Fruit fly (Drosophila melanogaster) whole organism, embryonic: Measurements from ENCODE around the gene CG5776.

Experiments
- CG10267 ChIP-seq: fragments of 200-800 bp; sonication (Bioruptor generic); optimal IDR thresholded peaks from 2 replicates; lab custom pipeline; 2018; ENCODE audit warnings: missing biosample characterization, mild to moderate bottlenecking, missing genetic modification characterization, moderate library complexity
- CG10366 ChIP-seq: fragments of 200-800 bp; sonication (Bioruptor generic); IDR thresholded peaks from 2 replicates; pipeline ENCODE4 v1.3.6; 2022; ENCODE audit warnings: missing biosample characterization, missing genetic modification characterization
- CG13894 ChIP-seq: fragments of 200-800 bp; sonication (Bioruptor generic); optimal IDR thresholded peaks from 3 replicates; lab custom pipeline; 2018; ENCODE audit warnings: missing biosample characterization, mild to moderate bottlenecking, missing genetic modification characterization, moderate library complexity
- CG14441 ChIP-seq: fragments of 200-800 bp; sonication (Bioruptor generic); IDR thresholded peaks from 2 replicates; pipeline ENCODE4 v1.3.6; 2022; ENCODE audit warnings: missing biosample characterization, missing genetic modification characterization
- CG15073 ChIP-seq: fragments of 200-800 bp; sonication (Bioruptor generic); optimal IDR thresholded peaks from 2 replicates; lab custom pipeline; 2016; ENCODE audit warnings: missing biosample characterization, missing genetic modification characterization
- CG16779 ChIP-seq: fragments of 200-800 bp; sonication (Bioruptor generic); IDR thresholded peaks from 2 replicates; pipeline ENCODE4 v1.3.6; 2022; ENCODE audit warnings: missing biosample characterization, missing genetic modification characterization
- CG2120 ChIP-seq: fragments of 200-800 bp; sonication (Bioruptor generic); optimal IDR thresholded peaks from 3 replicates; lab custom pipeline; 2016; ENCODE audit warnings: missing biosample characterization, missing genetic modification characterization
- CG2199 ChIP-seq: fragments of 200-800 bp; sonication (Bioruptor generic); IDR thresholded peaks from 3 replicates; pipeline ENCODE4 v1.3.6; 2022; ENCODE audit warnings: missing biosample characterization, missing genetic modification characterization
- CG2875 ChIP-seq: fragments of 200-800 bp; sonication (Bioruptor generic); optimal IDR thresholded peaks from 2 replicates; lab custom pipeline; 2017; ENCODE audit warnings: missing biosample characterization, mild to moderate bottlenecking, missing genetic modification characterization, missing genetic modification reagents
- CG30403 ChIP-seq: fragments of 200-800 bp; sonication (Bioruptor generic); optimal IDR thresholded peaks from 3 replicates; lab custom pipeline; 2016; ENCODE audit warnings: missing biosample characterization, missing genetic modification characterization
- CG31388 ChIP-seq: fragments of 200-800 bp; sonication (Bioruptor generic); optimal IDR thresholded peaks from 2 replicates; lab custom pipeline; 2016; ENCODE audit warnings: missing biosample characterization, missing genetic modification characterization
- CG32532 ChIP-seq: fragments of 200-800 bp; sonication (Bioruptor generic); IDR thresholded peaks from 2 replicates; pipeline ENCODE4 v1.3.6; 2022; ENCODE audit warnings: missing biosample characterization, missing genetic modification characterization
- CG3281 ChIP-seq: fragments of 200-800 bp; sonication (Bioruptor generic); optimal IDR thresholded peaks from 3 replicates; lab custom pipeline; 2017; ENCODE audit warnings: missing biosample characterization, mild to moderate bottlenecking, missing genetic modification characterization
- CG3838 ChIP-seq: fragments of 200-800 bp; sonication (Bioruptor generic); optimal IDR thresholded peaks from 3 replicates; lab custom pipeline; 2016; ENCODE audit warnings: missing biosample characterization, missing genetic modification characterization
- CG4282 ChIP-seq: fragments of 200-800 bp; sonication (Bioruptor generic); optimal IDR thresholded peaks from 2 replicates; lab custom pipeline; 2016; ENCODE audit warnings: missing biosample characterization, missing genetic modification characterization
- CG5180 ChIP-seq: fragments of 200-800 bp; sonication (Bioruptor generic); optimal IDR thresholded peaks from 3 replicates; lab custom pipeline; 2017; ENCODE audit warnings: missing biosample characterization, missing genetic modification characterization, mild to moderate bottlenecking, moderate library complexity, missing genetic modification reagents
- CG6175 ChIP-seq: fragments of 200-800 bp; sonication (Bioruptor generic); IDR thresholded peaks from 3 replicates; pipeline ENCODE4 v1.3.6; 2022; ENCODE audit warnings: missing biosample characterization, missing genetic modification characterization
- CG7271 ChIP-seq: fragments of 200-800 bp; sonication (Bioruptor generic); optimal IDR thresholded peaks from 2 replicates; lab custom pipeline; 2018; ENCODE audit warnings: missing biosample characterization, mild to moderate bottlenecking, missing genetic modification characterization, moderate library complexity
- CG7556 ChIP-seq: fragments of 200-800 bp; sonication (Bioruptor generic); optimal IDR thresholded peaks from 2 replicates; lab custom pipeline; 2017; ENCODE audit warnings: missing biosample characterization, mild to moderate bottlenecking, missing genetic modification characterization
- CG7786 ChIP-seq: fragments of 200-800 bp; sonication (Bioruptor generic); optimal IDR thresholded peaks from 2 replicates; lab custom pipeline; 2016; ENCODE audit warnings: missing biosample characterization, missing genetic modification characterization
- CG7928 ChIP-seq: fragments of 200-800 bp; sonication (Bioruptor generic); optimal IDR thresholded peaks from 2 replicates; lab custom pipeline; 2017; ENCODE audit warnings: missing biosample characterization, mild to moderate bottlenecking, missing genetic modification characterization
- CG9932 ChIP-seq: fragments of 200-800 bp; sonication (Bioruptor generic); IDR thresholded peaks from 2 replicates; pipeline ENCODE4 v1.3.6; 2022; ENCODE audit warnings: missing biosample characterization, missing genetic modification characterization
- CoRest ChIP-seq: fragments of 200-800 bp; sonication (Bioruptor generic); optimal IDR thresholded peaks from 3 replicates; lab custom pipeline; 2018; ENCODE audit warnings: missing biosample characterization, mild to moderate bottlenecking, missing genetic modification characterization, moderate library complexity
- D ChIP-seq, 2 experiments: fragments of 200-800 bp in 1 of 2; fragments of >200 bp in 1 of 2; sonication (Bioruptor generic) in 1 of 2; optimal IDR thresholded peaks; 2 replicates in 1 of 2; 3 replicates in 1 of 2; lab custom pipeline; 2017; ENCODE audit warnings: mild to moderate bottlenecking in 1 of 2, missing biosample characterization in 1 of 2, missing genetic modification characterization in 1 of 2, missing genetic modification reagents in 1 of 2
- Dll ChIP-seq: fragments of 200-800 bp; sonication (Bioruptor generic); IDR thresholded peaks from 4 replicates; pipeline ENCODE4 v1.3.6; 2022; ENCODE audit warnings: missing biosample characterization, missing genetic modification characterization; ENCODE audit not compliant: partially characterized antibody
- Hey ChIP-seq: fragments of 200-800 bp; sonication (Bioruptor generic); optimal IDR thresholded peaks from 3 replicates; lab custom pipeline; 2018; ENCODE audit warnings: missing biosample characterization, mild to moderate bottlenecking, missing genetic modification characterization
- Mes4 ChIP-seq: fragments of 200-800 bp; sonication (Bioruptor generic); optimal IDR thresholded peaks from 2 replicates; lab custom pipeline; 2016; ENCODE audit warnings: missing biosample characterization, missing genetic modification characterization
- Myb ChIP-seq: fragments of 200-800 bp; sonication (Bioruptor generic); optimal IDR thresholded peaks from 2 replicates; lab custom pipeline; 2016; ENCODE audit warnings: missing biosample characterization, missing genetic modification characterization
- NK7.1 ChIP-seq: fragments of 200-800 bp; sonication (Bioruptor generic); optimal IDR thresholded peaks from 3 replicates; lab custom pipeline; 2016; ENCODE audit warnings: missing biosample characterization, missing genetic modification characterization
- Nf-YC ChIP-seq: fragments of 200-800 bp; optimal IDR thresholded peaks from 3 replicates; lab custom pipeline; 2019; ENCODE audit warnings: missing biosample characterization, mild to moderate bottlenecking, missing genetic modification characterization, moderate library complexity
- Stat92E ChIP-seq, 3 experiments: fragments of >200 bp in 2 of 3; fragments of 200-800 bp in 1 of 3; sonication (Bioruptor generic) in 1 of 3; optimal IDR thresholded peaks; 2 replicates each; lab custom pipeline; 2017 to 2019; ENCODE audit warnings: missing biosample characterization in 3 of 3, missing genetic modification characterization in 3 of 3, mild to moderate bottlenecking in 1 of 3, moderate library complexity in 1 of 3
- YL-1 ChIP-seq: fragments of 200-800 bp; sonication (Bioruptor generic); optimal IDR thresholded peaks from 3 replicates; lab custom pipeline; 2017; ENCODE audit warnings: missing biosample characterization, mild to moderate bottlenecking, missing genetic modification characterization
- bcd ChIP-seq: fragments of 200-800 bp; sonication (Bioruptor generic); optimal IDR thresholded peaks from 2 replicates; lab custom pipeline; 2017; ENCODE audit warnings: missing biosample characterization, mild to moderate bottlenecking, missing genetic modification characterization
- bsh ChIP-seq, 2 experiments: fragments of 200-800 bp; sonication (Bioruptor generic); optimal IDR thresholded peaks; 2 replicates each; lab custom pipeline; 2017 to 2018; ENCODE audit warnings: mild to moderate bottlenecking in 2 of 2, missing biosample characterization in 2 of 2, missing genetic modification characterization in 2 of 2, moderate library complexity in 1 of 2
- chif ChIP-seq, 2 experiments: fragments of 200-800 bp; sonication (Bioruptor generic); optimal IDR thresholded peaks; 3 replicates each; lab custom pipeline; 2016; ENCODE audit warnings: missing biosample characterization in 2 of 2, missing genetic modification characterization in 2 of 2
- crc ChIP-seq: fragments of 200-800 bp; sonication (Bioruptor generic); optimal IDR thresholded peaks from 2 replicates; lab custom pipeline; 2016; ENCODE audit warnings: missing biosample characterization, missing genetic modification characterization
- cwo ChIP-seq: fragments of 200-800 bp; sonication (Bioruptor generic); optimal IDR thresholded peaks from 3 replicates; lab custom pipeline; 2017; ENCODE audit warnings: missing biosample characterization, missing genetic modification characterization, mild to moderate bottlenecking, moderate library complexity, missing genetic modification reagents
- dm ChIP-seq: fragments of 200-800 bp; sonication (Bioruptor generic); optimal IDR thresholded peaks from 3 replicates; lab custom pipeline; 2016; ENCODE audit warnings: missing biosample characterization, missing genetic modification characterization
- ems ChIP-seq: fragments of 200-800 bp; sonication (Bioruptor generic); optimal IDR thresholded peaks from 3 replicates; lab custom pipeline; 2016; ENCODE audit warnings: missing biosample characterization, missing genetic modification characterization
- lola ChIP-seq, 3 experiments: fragments of >200 bp in 2 of 3; fragments of 200-800 bp in 1 of 3; sonication (Bioruptor generic) in 1 of 3; optimal IDR thresholded peaks; 2 replicates each; lab custom pipeline; 2017 to 2019; ENCODE audit warnings: missing biosample characterization in 3 of 3, missing genetic modification characterization in 3 of 3, mild to moderate bottlenecking in 1 of 3, moderate library complexity in 1 of 3
- lov ChIP-seq, 2 experiments: fragments of 200-800 bp in 1 of 2; fragments of >200 bp in 1 of 2; sonication (Bioruptor generic) in 1 of 2; IDR thresholded peaks in 1 of 2; optimal IDR thresholded peaks in 1 of 2; 2 replicates in 1 of 2; 3 replicates in 1 of 2; pipeline versions ENCODE4 v1.3.6 to Lab custom; 2017 to 2022; ENCODE audit warnings: missing biosample characterization in 1 of 2, missing genetic modification characterization in 1 of 2
- maf-S ChIP-seq: fragments of 200-800 bp; sonication (Bioruptor generic); optimal IDR thresholded peaks from 2 replicates; lab custom pipeline; 2016; ENCODE audit warnings: missing biosample characterization, missing genetic modification characterization
- mirr ChIP-seq: fragments of 200-800 bp; sonication (Bioruptor generic); optimal IDR thresholded peaks from 3 replicates; lab custom pipeline; 2018; ENCODE audit warnings: missing biosample characterization, mild to moderate bottlenecking, missing genetic modification characterization
- nmo ChIP-seq: fragments of 200-800 bp; sonication (Bioruptor generic); optimal IDR thresholded peaks from 2 replicates; lab custom pipeline; 2018; ENCODE audit warnings: missing biosample characterization, mild to moderate bottlenecking, missing genetic modification characterization, moderate library complexity
- pb ChIP-seq: fragments of 200-800 bp; sonication (Bioruptor generic); optimal IDR thresholded peaks from 3 replicates; lab custom pipeline; 2016; ENCODE audit warnings: missing biosample characterization, missing genetic modification characterization
- ro ChIP-seq: fragments of 200-800 bp; sonication (Bioruptor generic); IDR thresholded peaks from 2 replicates; pipeline ENCODE4 v1.3.6; 2022; ENCODE audit warnings: missing biosample characterization, missing genetic modification characterization
- run ChIP-seq: fragments of 200-800 bp; sonication (Bioruptor generic); optimal IDR thresholded peaks from 3 replicates; lab custom pipeline; 2018; ENCODE audit warnings: missing biosample characterization, mild to moderate bottlenecking, missing genetic modification characterization
- scrt ChIP-seq: fragments of 200-800 bp; sonication (Bioruptor generic); optimal IDR thresholded peaks from 2 replicates; lab custom pipeline; 2018; ENCODE audit warnings: missing biosample characterization, mild to moderate bottlenecking, missing genetic modification characterization, moderate library complexity
- usp ChIP-seq: fragments of >200 bp; optimal IDR thresholded peaks from 2 replicates; lab custom pipeline; 2017; ENCODE audit warnings: missing biosample characterization, missing genetic modification characterization

CG5776 gene

dm6 chr2L:12704418-12704920 lies at the start of gene CG5776, which contains the start of gene spict (continued):
- TF ChIP-seq ems (GFP tag; lab: Kevin White, UChicago) (peak; percentile 10), D (optimal IDR thresholded peaks at IDR 0.05; lab: Kevin White, UChicago) (peak; percentile 0), D (GFP tag; optimal IDR thresholded peaks at IDR 0.05; lab: Kevin White, UChicago) (no peak), Mes4 (GFP tag; lab: Kevin White, UChicago) (no peak), CG15073 (GFP tag; lab: Kevin White, UChicago) (no peak), CG10366 (peak; percentile 83), CG2199 (no peak), chif (GFP tag; optimal IDR thresholded peaks at IDR 0.05; lab: Kevin White, UChicago) (peak in 1 of 2 experiments; percentile 10), CG31388 (no peak), CG6175 (GFP tag; lab: Robert Waterston, UW) (no peak), Hey (tag; lab: Kevin White, UChicago) (no peak), CoRest (tag; lab: Kevin White, UChicago) (peak; percentile 87), CG7271 (tag; lab: Kevin White, UChicago) (peak; percentile 47), crc (no peak), bsh (GFP tag; optimal IDR thresholded peaks at IDR 0.05; lab: Kevin White, UChicago) (peak in 1 of 2 experiments; percentile 80), run (tag; lab: Kevin White, UChicago) (peak; percentile 19), nmo (GFP tag; lab: Kevin White, UChicago) (peak; percentile 85), lola (GFP tag; optimal IDR thresholded peaks at IDR 0.05; lab: Kevin White, UChicago) (peak in 1 of 3 experiments; percentile 76), YL-1 (GFP tag; lab: Kevin White, UChicago) (peak; percentile 60), CG2875 (GFP tag; lab: Kevin White, UChicago) (no peak), lov (optimal IDR thresholded peaks at IDR 0.05; lab: Kevin White, UChicago) (no peak), lov (GFP tag; IDR thresholded peaks at IDR 0.05; lab: Robert Waterston, UW) (no peak), CG3838 (GFP tag; lab: Kevin White, UChicago) (no peak), Dll (GFP tag; lab: Robert Waterston, UW) (peak; percentile 54; the same call in 1 of the 4 replicates), cwo (GFP tag; lab: Kevin White, UChicago) (peak; percentile 62), usp (no peak), Stat92E (GFP tag; optimal IDR thresholded peaks at IDR 0.05; lab: Kevin White, UChicago) (peak in 1 of 3 experiments; percentile 46), CG13894 (no peak), CG5180 (GFP tag; lab: Kevin White, UChicago) (no peak), CG14441 (peak; percentile 84), NK7.1 (GFP tag; lab: Kevin White, UChicago) (no peak), CG30403 (GFP tag; lab: Kevin White, UChicago) (peak; percentile 81), CG7556 (GFP tag; lab: Kevin White, UChicago) (peak; percentile 74), Nf-YC (peak; percentile 66), mirr (GFP tag; lab: Kevin White, UChicago) (peak; percentile 1), bcd (GFP tag; lab: Kevin White, UChicago) (peak; percentile 80), CG9932 (GFP tag; lab: Robert Waterston, UW) (peak; percentile 94), CG16779 (GFP tag; lab: Robert Waterston, UW) (no peak), Myb (peak; percentile 22), CG7928 (GFP tag; lab: Kevin White, UChicago) (peak; percentile 41), CG7786 (GFP tag; lab: Kevin White, UChicago) (peak; percentile 29), CG4282 (GFP tag; lab: Kevin White, UChicago) (no peak), CG2120 (GFP tag; lab: Kevin White, UChicago) (peak; percentile 85), CG32532 (GFP tag; lab: Robert Waterston, UW) (peak; percentile 84), dm (GFP tag; lab: Kevin White, UChicago) (peak; percentile 47), CG10267 (tag; lab: Kevin White, UChicago) (peak; percentile 87), CG3281 (peak; percentile 70), ro (GFP tag; lab: Robert Waterston, UW) (no peak; the same call in 1 of the 2 replicates), maf-S (GFP tag; lab: Kevin White, UChicago) (peak; percentile 22), pb (no peak), scrt (GFP tag; lab: Kevin White, UChicago) (peak; percentile 68)
